Fruit fly (Drosophila melanogaster) whole organism, embryonic: Measurements from ENCODE around the gene Ufsp2.

Source experiments
- Atf-2 ChIP-seq: fragments of 200-800 bp; sonication (Bioruptor generic); optimal IDR thresholded peaks from 2 replicates; lab custom pipeline; 2016; ENCODE audit warnings: missing biosample characterization, missing genetic modification characterization
- Bdp1 ChIP-seq: fragments of 200-800 bp; sonication (Bioruptor generic); optimal IDR thresholded peaks from 3 replicates; lab custom pipeline; 2016; ENCODE audit warnings: missing biosample characterization, missing genetic modification characterization
- CG10565 ChIP-seq: fragments of 200-800 bp; sonication (Bioruptor generic); optimal IDR thresholded peaks from 3 replicates; lab custom pipeline; 2016; ENCODE audit warnings: missing biosample characterization, mild to moderate bottlenecking, missing genetic modification characterization
- CG11093 ChIP-seq: fragments of 200-800 bp; sonication (Bioruptor generic); IDR thresholded peaks from 3 replicates; pipeline ENCODE4 v1.3.6; 2022; ENCODE audit warnings: missing biosample characterization, missing genetic modification characterization
- CG16779 ChIP-seq: fragments of 200-800 bp; sonication (Bioruptor generic); IDR thresholded peaks from 2 replicates; pipeline ENCODE4 v1.3.6; 2022; ENCODE audit warnings: missing biosample characterization, missing genetic modification characterization
- CG17186 ChIP-seq: fragments of 200-800 bp; sonication (Bioruptor generic); optimal IDR thresholded peaks from 3 replicates; lab custom pipeline; 2017; ENCODE audit warnings: missing biosample characterization, missing genetic modification reagents, missing genetic modification characterization
- CG17385 ChIP-seq: fragments of 200-800 bp; sonication (Bioruptor generic); optimal IDR thresholded peaks from 3 replicates; lab custom pipeline; 2018; ENCODE audit warnings: missing biosample characterization, mild to moderate bottlenecking, missing genetic modification characterization
- CG17568 ChIP-seq: fragments of 200-800 bp; sonication (Bioruptor generic); optimal IDR thresholded peaks from 2 replicates; lab custom pipeline; 2018; ENCODE audit warnings: missing biosample characterization, mild to moderate bottlenecking, missing genetic modification characterization, moderate library complexity
- CG2875 ChIP-seq: fragments of 200-800 bp; sonication (Bioruptor generic); optimal IDR thresholded peaks from 2 replicates; lab custom pipeline; 2017; ENCODE audit warnings: missing biosample characterization, mild to moderate bottlenecking, missing genetic modification characterization, missing genetic modification reagents
- CG31224 ChIP-seq: fragments of 200-800 bp; sonication (Bioruptor generic); IDR thresholded peaks from 2 replicates; pipeline ENCODE4 v1.3.6; 2022; ENCODE audit warnings: missing biosample characterization, missing genetic modification characterization
- CG3163 ChIP-seq: fragments of 200-800 bp; sonication (Bioruptor generic); optimal IDR thresholded peaks from 3 replicates; lab custom pipeline; 2016; ENCODE audit warnings: missing biosample characterization, missing genetic modification characterization
- CG32767 ChIP-seq: fragments of 200-800 bp; sonication (Bioruptor generic); IDR thresholded peaks from 2 replicates; pipeline ENCODE4 v1.3.6; 2022; ENCODE audit warnings: missing biosample characterization, missing genetic modification characterization
- CG43689 ChIP-seq: fragments of 200-800 bp; sonication (Bioruptor generic); IDR thresholded peaks from 2 replicates; pipeline ENCODE4 v1.3.6; 2022; ENCODE audit warnings: missing biosample characterization, missing genetic modification characterization
- CG7556 ChIP-seq: fragments of 200-800 bp; sonication (Bioruptor generic); optimal IDR thresholded peaks from 2 replicates; lab custom pipeline; 2017; ENCODE audit warnings: missing biosample characterization, mild to moderate bottlenecking, missing genetic modification characterization
- CG8359 ChIP-seq: fragments of 200-800 bp; sonication (Bioruptor generic); optimal IDR thresholded peaks from 2 replicates; lab custom pipeline; 2017; ENCODE audit warnings: missing biosample characterization, mild to moderate bottlenecking, missing genetic modification characterization, borderline replicate concordance
- CG8388 ChIP-seq: fragments of 200-800 bp; sonication (Bioruptor generic); optimal IDR thresholded peaks from 2 replicates; lab custom pipeline; 2019; ENCODE audit warnings: missing biosample characterization, mild to moderate bottlenecking, missing genetic modification characterization, moderate library complexity
- CG9215 ChIP-seq: fragments of 200-800 bp; sonication (Bioruptor generic); IDR thresholded peaks from 2 replicates; pipeline ENCODE4 v1.3.6; 2022; ENCODE audit warnings: missing biosample characterization, missing genetic modification characterization
- CTCF ChIP-seq: fragments of 200-800 bp; sonication (Bioruptor generic); optimal IDR thresholded peaks from 2 replicates; lab custom pipeline; 2017; ENCODE audit warnings: missing biosample characterization, mild to moderate bottlenecking, missing genetic modification characterization, moderate library complexity
- Chrac-16 ChIP-seq: fragments of 200-800 bp; sonication (Bioruptor generic); optimal IDR thresholded peaks from 3 replicates; lab custom pipeline; 2016; ENCODE audit warnings: missing biosample characterization, missing genetic modification characterization
- CrebB ChIP-seq: fragments of 200-800 bp; sonication (Bioruptor generic); optimal IDR thresholded peaks from 3 replicates; lab custom pipeline; 2018; ENCODE audit warnings: missing biosample characterization, mild to moderate bottlenecking, missing genetic modification characterization
- D19B ChIP-seq: fragments of 200-800 bp; sonication (Bioruptor generic); optimal IDR thresholded peaks from 2 replicates; lab custom pipeline; 2017; ENCODE audit warnings: missing biosample characterization, mild to moderate bottlenecking, missing genetic modification characterization
- Deaf1 ChIP-seq: fragments of 200-800 bp; optimal IDR thresholded peaks from 3 replicates; lab custom pipeline; 2019; ENCODE audit warnings: missing biosample characterization, mild to moderate bottlenecking, missing genetic modification characterization, moderate library complexity
- Doc2 ChIP-seq: fragments of 200-800 bp; sonication (Bioruptor generic); IDR thresholded peaks from 2 replicates; pipeline ENCODE4 v1.3.6; 2022; ENCODE audit warnings: missing biosample characterization, missing genetic modification characterization
- E2f2 ChIP-seq: fragments of 200-800 bp; sonication (Bioruptor generic); IDR thresholded peaks from 2 replicates; pipeline ENCODE4 v1.3.6; 2022; ENCODE audit warnings: missing biosample characterization, missing genetic modification characterization
- Elba2 ChIP-seq: fragments of 200-800 bp; sonication (Bioruptor generic); optimal IDR thresholded peaks from 3 replicates; lab custom pipeline; 2016; ENCODE audit warnings: missing biosample characterization, missing genetic modification characterization
- Ets65A ChIP-seq: fragments of 200-800 bp; sonication (Bioruptor generic); peaks from one replicate; lab custom pipeline; 2016; ENCODE audit warnings: missing biosample characterization, missing genetic modification characterization
- Fer2 ChIP-seq: fragments of 200-800 bp; sonication (Bioruptor generic); optimal IDR thresholded peaks from 2 replicates; lab custom pipeline; 2018; ENCODE audit warnings: missing biosample characterization, mild to moderate bottlenecking, missing genetic modification characterization, moderate library complexity
- GATAe ChIP-seq: fragments of 200-800 bp; sonication (Bioruptor generic); conservative IDR thresholded peaks from 2 replicates; pipeline ENCODE4 v1.3.6; 2022; ENCODE audit warnings: missing biosample characterization, missing genetic modification characterization
- HLHmδ ChIP-seq: fragments of 200-800 bp; sonication (Bioruptor generic); optimal IDR thresholded peaks from 2 replicates; lab custom pipeline; 2018; ENCODE audit warnings: missing biosample characterization, mild to moderate bottlenecking, missing genetic modification characterization, moderate library complexity
- HmgZ ChIP-seq: fragments of 200-800 bp; sonication (Bioruptor generic); optimal IDR thresholded peaks from 2 replicates; lab custom pipeline; 2018; ENCODE audit warnings: missing biosample characterization, mild to moderate bottlenecking, missing genetic modification characterization
- NK7.1 ChIP-seq: fragments of 200-800 bp; sonication (Bioruptor generic); optimal IDR thresholded peaks from 3 replicates; lab custom pipeline; 2016; ENCODE audit warnings: missing biosample characterization, missing genetic modification characterization
- Ssrp ChIP-seq: fragments of 200-800 bp; sonication (Bioruptor generic); optimal IDR thresholded peaks from 2 replicates; lab custom pipeline; 2018; ENCODE audit warnings: missing biosample characterization, mild to moderate bottlenecking, missing genetic modification characterization, moderate library complexity
- TFAM ChIP-seq: fragments of 200-800 bp; sonication (Bioruptor generic); optimal IDR thresholded peaks from 2 replicates; lab custom pipeline; 2017; ENCODE audit warnings: missing biosample characterization, missing genetic modification characterization, inconsistent platforms
- Tbp ChIP-seq: fragments of >200 bp; optimal IDR thresholded peaks from 2 replicates; lab custom pipeline; 2018; ENCODE audit warnings: missing biosample characterization, missing genetic modification characterization
- Vsx1 ChIP-seq: fragments of 200-800 bp; sonication (Bioruptor generic); optimal IDR thresholded peaks from 2 replicates; lab custom pipeline; 2017; ENCODE audit warnings: missing biosample characterization, mild to moderate bottlenecking, missing genetic modification characterization, missing genetic modification reagents
- abd-A ChIP-seq: fragments of 200-800 bp; sonication (Bioruptor generic); optimal IDR thresholded peaks from 3 replicates; lab custom pipeline; 2019; ENCODE audit warnings: missing biosample characterization, mild to moderate bottlenecking, missing genetic modification characterization, moderate library complexity
- amos ChIP-seq: fragments of 200-800 bp; sonication (Bioruptor generic); IDR thresholded peaks from 2 replicates; pipeline ENCODE4 v1.3.6; 2022; ENCODE audit warnings: missing biosample characterization, missing genetic modification characterization; ENCODE audit not compliant: partially characterized antibody
- cas ChIP-seq: fragments of 200-800 bp; sonication (Bioruptor generic); IDR thresholded peaks from 2 replicates; pipeline ENCODE4 v1.3.6; 2022; ENCODE audit warnings: missing biosample characterization, missing genetic modification characterization
- chinmo ChIP-seq: fragments of 200-800 bp; sonication (Bioruptor generic); IDR thresholded peaks from 4 replicates; pipeline ENCODE4 v1.3.6; 2022; ENCODE audit warnings: missing biosample characterization, missing genetic modification characterization; ENCODE audit not compliant: partially characterized antibody
- croc ChIP-seq: fragments of 200-800 bp; sonication (Bioruptor generic); conservative IDR thresholded peaks from 3 replicates; pipeline ENCODE4 v1.3.6; 2022; ENCODE audit warnings: missing biosample characterization, missing genetic modification characterization
- ems ChIP-seq: fragments of 200-800 bp; sonication (Bioruptor generic); optimal IDR thresholded peaks from 3 replicates; lab custom pipeline; 2016; ENCODE audit warnings: missing biosample characterization, missing genetic modification characterization
- ham ChIP-seq: fragments of 200-800 bp; sonication (Bioruptor generic); IDR thresholded peaks from 2 replicates; pipeline ENCODE4 v1.3.6; 2022; ENCODE audit warnings: missing biosample characterization, missing genetic modification characterization
- hkb ChIP-seq, 2 experiments: fragments of 200-800 bp in 1 of 2; fragments of >200 bp in 1 of 2; sonication (Bioruptor generic) in 1 of 2; IDR thresholded peaks in 1 of 2; optimal IDR thresholded peaks in 1 of 2; 2 replicates each; pipeline versions ENCODE4 v1.3.6 to Lab custom; 2017 to 2022; ENCODE audit warnings: missing biosample characterization in 1 of 2, missing genetic modification characterization in 1 of 2
- lov ChIP-seq, 2 experiments: fragments of 200-800 bp in 1 of 2; fragments of >200 bp in 1 of 2; sonication (Bioruptor generic) in 1 of 2; IDR thresholded peaks in 1 of 2; optimal IDR thresholded peaks in 1 of 2; 2 replicates in 1 of 2; 3 replicates in 1 of 2; pipeline versions ENCODE4 v1.3.6 to Lab custom; 2017 to 2022; ENCODE audit warnings: missing biosample characterization in 1 of 2, missing genetic modification characterization in 1 of 2
- onecut ChIP-seq: fragments of 200-800 bp; sonication (Bioruptor generic); IDR thresholded peaks from 2 replicates; pipeline ENCODE4 v1.3.6; 2022; ENCODE audit warnings: missing biosample characterization, missing genetic modification characterization
- p53 ChIP-seq: fragments of 200-800 bp; sonication (Bioruptor generic); optimal IDR thresholded peaks from 2 replicates; lab custom pipeline; 2016; ENCODE audit warnings: missing biosample characterization, missing genetic modification characterization
- sens ChIP-seq: fragments of 200-800 bp; sonication (Bioruptor generic); peaks from one replicate; lab custom pipeline; 2016; ENCODE audit warnings: missing biosample characterization, missing genetic modification characterization
- toy ChIP-seq: fragments of 200-800 bp; sonication (Bioruptor generic); IDR thresholded peaks from 2 replicates; pipeline ENCODE4 v1.3.6; 2022; ENCODE audit warnings: missing biosample characterization, missing genetic modification characterization
- trem ChIP-seq: fragments of 200-800 bp; optimal IDR thresholded peaks from 3 replicates; lab custom pipeline; 2019; ENCODE audit warnings: missing biosample characterization, mild to moderate bottlenecking, missing genetic modification characterization, moderate library complexity

The Ufsp2 gene

DNA sequence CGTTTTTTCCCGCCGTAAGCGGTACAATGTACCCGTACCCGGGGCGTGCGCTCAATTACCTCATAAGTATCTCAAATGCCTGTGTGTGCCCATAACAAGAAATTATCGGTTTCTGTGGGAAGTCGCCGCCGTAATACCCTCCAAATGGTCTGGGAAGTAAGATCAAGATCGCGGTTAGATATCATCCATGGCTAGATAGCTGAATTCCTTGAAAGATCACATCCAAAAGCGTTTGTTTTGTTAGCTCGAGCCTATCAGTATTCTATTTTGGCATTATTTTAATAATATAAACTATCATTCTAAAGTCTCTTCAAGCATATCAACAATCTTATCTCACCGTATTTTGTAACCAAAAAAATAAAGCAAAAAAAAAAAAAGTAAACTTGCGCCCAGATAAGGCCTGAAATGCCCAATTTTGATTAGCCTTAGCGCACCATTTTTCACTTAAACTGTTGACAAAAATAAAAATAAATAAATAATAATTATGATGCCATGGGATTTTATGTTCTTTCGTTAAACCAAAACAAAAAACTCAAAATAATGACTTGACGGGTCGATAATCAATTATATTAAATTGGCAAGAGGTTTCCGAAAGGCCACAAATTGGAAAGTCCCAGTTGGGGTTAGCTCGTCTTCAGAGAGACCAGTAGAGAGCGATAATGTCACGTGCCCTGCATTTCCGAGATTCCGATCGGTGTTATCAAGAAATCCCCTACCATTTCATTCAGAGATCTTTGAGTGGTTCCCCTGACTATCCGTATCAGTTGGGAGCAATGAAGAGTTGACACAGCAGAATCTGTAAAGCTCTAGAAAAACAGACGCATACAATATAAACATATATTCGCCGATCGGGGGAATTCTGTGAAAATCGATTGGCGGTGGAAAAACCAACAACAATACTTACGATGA is 37.5 kb upstream of the Ufsp2 start (continued):
- TF ChIP-seq Fer2 (tag; lab: Kevin White, UChicago) (no peak), Elba2 (GFP tag; lab: Kevin White, UChicago) (no peak), CG17186 (GFP tag; lab: Kevin White, UChicago) (no peak), Chrac-16 (no peak), Tbp (GFP tag; lab: Kevin White, UChicago) (no peak), ems (no peak), abd-A (no peak), GATAe (GFP tag; lab: Robert Waterston, UW) (peak; percentile 63; the same call in 1 of the 2 replicates), amos (GFP tag; lab: Robert Waterston, UW) (no peak), D19B (GFP tag; lab: Kevin White, UChicago) (peak; percentile 61), Deaf1 (tag; lab: Kevin White, UChicago) (no peak), chinmo (GFP tag; lab: Robert Waterston, UW) (0 out of 4 replicates have a peak, but pooled peaks have one; percentile 20), HmgZ (tag; lab: Kevin White, UChicago) (no peak), Ets65A (GFP tag; lab: Kevin White, UChicago) (peak; percentile 40), ham (GFP tag; lab: Robert Waterston, UW) (no peak), trem (tag; lab: Kevin White, UChicago) (no peak), CG2875 (no peak), E2f2 (no peak), sens (GFP tag; lab: Kevin White, UChicago) (peak; percentile 45), toy (GFP tag; lab: Robert Waterston, UW) (no peak), p53 (GFP tag; lab: Kevin White, UChicago) (no peak), CG11093 (no peak), CG31224 (GFP tag; lab: Robert Waterston, UW) (no peak), NK7.1 (GFP tag; lab: Kevin White, UChicago) (no peak), HLHmδ (no peak), CG9215 (GFP tag; lab: Robert Waterston, UW) (no peak), CG8388 (GFP tag; lab: Kevin White, UChicago) (no peak), onecut (GFP tag; lab: Robert Waterston, UW) (no peak), Doc2 (GFP tag; lab: Robert Waterston, UW) (no peak), TFAM (GFP tag; lab: Kevin White, UChicago) (no peak), CG8359 (GFP tag; lab: Kevin White, UChicago) (no peak), Bdp1 (no peak), CG16779 (no peak), croc (no peak), Atf-2 (GFP tag; lab: Kevin White, UChicago) (no peak), hkb (optimal IDR thresholded peaks at IDR 0.05; lab: Kevin White, UChicago) (no peak), hkb (GFP tag; IDR thresholded peaks at IDR 0.05; lab: Robert Waterston, UW) (no peak), CG43689 (no peak), lov (optimal IDR thresholded peaks at IDR 0.05; lab: Kevin White, UChicago) (no peak), lov (GFP tag; IDR thresholded peaks at IDR 0.05; lab: Robert Waterston, UW) (no peak), CG17568 (GFP tag; lab: Kevin White, UChicago) (no peak), CG7556 (GFP tag; lab: Kevin White, UChicago) (no peak), CG10565 (GFP tag; lab: Kevin White, UChicago) (no peak), CG17385 (no peak), CG3163 (GFP tag; lab: Kevin White, UChicago) (no peak), Ssrp (no peak), Vsx1 (GFP tag; lab: Kevin White, UChicago) (peak; percentile 55), cas (no peak), CTCF (no peak), CG32767 (GFP tag; lab: Robert Waterston, UW) (no peak), CrebB (tag; lab: Kevin White, UChicago) (no peak)
